Fruit fly (Drosophila melanogaster): ENCODE measurements around the gene CG18585.

CG18585 gene

DNA sequence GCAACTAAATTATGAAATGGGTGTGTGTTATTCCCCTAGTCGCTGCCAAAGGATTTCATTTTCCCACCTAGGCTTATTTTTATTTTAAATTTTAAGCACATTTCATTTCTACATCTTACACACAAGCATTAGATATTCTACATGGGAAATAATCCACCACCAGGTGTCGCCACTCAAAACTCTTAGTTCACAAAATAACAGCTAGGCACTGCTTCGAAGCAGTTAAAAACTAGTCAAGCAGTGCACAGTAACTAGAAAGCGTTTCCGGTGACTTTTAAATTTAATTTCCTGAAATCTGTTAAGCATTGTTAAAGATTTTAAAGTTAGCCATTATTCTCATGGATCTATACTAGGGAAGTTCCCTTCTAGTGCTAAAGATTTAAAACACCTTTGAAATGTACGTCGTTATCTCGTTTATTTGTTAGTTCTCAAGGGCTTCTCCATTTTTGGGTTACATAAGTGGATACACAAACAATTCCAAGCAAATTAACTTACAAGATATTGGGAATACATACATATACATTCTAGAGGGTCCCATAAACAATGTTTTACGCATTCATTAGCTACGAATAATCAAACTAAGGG lies 49.2 kb downstream of the CG18585 start (continued):
- TF ChIP-seq Optix (GFP tag; IDR thresholded peaks at IDR 0.05) (peak; percentile 78), CG4328 (GFP tag; optimal IDR thresholded peaks at IDR 0.05) (no peak), wor (GFP tag; IDR thresholded peaks at IDR 0.05) (0 out of 2 replicates have a peak, but pooled peaks have one; percentile 16), scrt (GFP tag; optimal IDR thresholded peaks at IDR 0.05) (no peak), CG3726 (GFP tag; IDR thresholded peaks at IDR 0.05) (peak; percentile 79; the same call in 2 of the 3 replicates), bigmax (GFP tag; optimal IDR thresholded peaks at IDR 0.05) (no peak), Gsc (GFP tag; IDR thresholded peaks at IDR 0.05) (peak; percentile 56), Nf-YA (GFP tag; IDR thresholded peaks at IDR 0.05) (no peak; the same call in 1 of the 2 replicates), gt (GFP tag; IDR thresholded peaks at IDR 0.05) (no peak; the same call in 1 of the 2 replicates), vfl (GFP tag; optimal IDR thresholded peaks at IDR 0.05) (peak; percentile 53), Rfx (GFP tag; IDR thresholded peaks at IDR 0.05) (peak; percentile 95), dm (GFP tag; optimal IDR thresholded peaks at IDR 0.05) (peak; percentile 61), bowl (GFP tag; IDR thresholded peaks at IDR 0.05) (peak; percentile 38; the same call in 1 of the 2 replicates), CG13624 (GFP tag; optimal IDR thresholded peaks at IDR 0.05) (no peak), Lim3 (GFP tag; IDR thresholded peaks at IDR 0.05) (peak; percentile 59; the same call in 1 of the 2 replicates), NC2β (GFP tag; optimal IDR thresholded peaks at IDR 0.05) (peak; percentile 94), knrl (GFP tag; IDR thresholded peaks at IDR 0.05; ENCODE audit: partially characterized antibody) (peak; percentile 58; the same call in 1 of the 3 replicates), CG11456 (GFP tag; IDR thresholded peaks at IDR 0.05) (peak; percentile 97), Dip2 (GFP tag; IDR thresholded peaks at IDR 0.05) (peak; percentile 90), run (tag; optimal IDR thresholded peaks at IDR 0.05) (peak; percentile 34), tin (GFP tag; optimal IDR thresholded peaks at IDR 0.05) (peak; percentile 34), pho (GFP tag; optimal IDR thresholded peaks at IDR 0.05) (peak; percentile 61), bbx (GFP tag; IDR thresholded peaks at IDR 0.05; ENCODE audit: partially characterized antibody) (no peak), Lpt (GFP tag; optimal IDR thresholded peaks at IDR 0.05) (no peak), ERR (GFP tag; optimal IDR thresholded peaks at IDR 0.05) (no peak), CG3281 (GFP tag; optimal IDR thresholded peaks at IDR 0.05) (no peak), MBD-R2 (GFP tag; IDR thresholded peaks at IDR 0.05) (peak; percentile 51), bcd (GFP tag; optimal IDR thresholded peaks at IDR 0.05) (peak; percentile 35), HHEX (GFP tag; optimal IDR thresholded peaks at IDR 0.05) (peak; percentile 12), CG18476 (GFP tag; optimal IDR thresholded peaks at IDR 0.05) (no peak), odd (GFP tag; optimal IDR thresholded peaks at IDR 0.05) (no peak), amos (GFP tag; IDR thresholded peaks at IDR 0.05; ENCODE audit: partially characterized antibody) (peak; percentile 45), CG18619 (GFP tag; optimal IDR thresholded peaks at IDR 0.05) (peak; percentile 69), CG13296 (GFP tag; optimal IDR thresholded peaks at IDR 0.05) (no peak), CG32772 (GFP tag; IDR thresholded peaks at IDR 0.05) (peak; percentile 80), Jarid2 (GFP tag; optimal IDR thresholded peaks at IDR 0.05) (no peak), stc (GFP tag; IDR thresholded peaks at IDR 0.05) (peak; percentile 51; the same call in 1 of the 2 replicates), CG6654 (GFP tag; optimal IDR thresholded peaks at IDR 0.05) (no peak), ara (GFP tag; IDR thresholded peaks at IDR 0.05) (peak; percentile 59), C15 (GFP tag; IDR thresholded peaks at IDR 0.05) (peak; percentile 57; the same call in 1 of the 3 replicates), Hr78 (GFP tag; optimal IDR thresholded peaks at IDR 0.05) (no peak), kah (GFP tag; optimal IDR thresholded peaks at IDR 0.05) (no peak), CG6791 (GFP tag; IDR thresholded peaks at IDR 0.05; ENCODE audit: partially characterized antibody) (no peak), HLH4C (GFP tag; IDR thresholded peaks at IDR 0.05; ENCODE audit: partially characterized antibody) (no peak), Camta (GFP tag; optimal IDR thresholded peaks at IDR 0.05) (peak; percentile 86), CG17359 (tag; optimal IDR thresholded peaks at IDR 0.05) (no peak), da (GFP tag; optimal IDR thresholded peaks at IDR 0.05) (peak; percentile 55), CG1647 (GFP tag; optimal IDR thresholded peaks at IDR 0.05) (no peak), bab2 (GFP tag; optimal IDR thresholded peaks at IDR 0.05) (no peak), unpg (GFP tag; optimal IDR thresholded peaks at IDR 0.05) (no peak)

Data from whole organism, embryonic.